Fruit fly (Drosophila melanogaster) whole organism, embryonic: ENCODE measurements around the gene Fkbp59.

ENCODE experiments used
- BtbVII ChIP-seq: fragments of 200-800 bp; sonication (Bioruptor generic); optimal IDR thresholded peaks from 3 replicates; lab custom pipeline; 2017; ENCODE audit warnings: missing biosample characterization, mild to moderate bottlenecking, missing genetic modification characterization
- CG10147 ChIP-seq: fragments of 200-800 bp; sonication (Bioruptor generic); optimal IDR thresholded peaks from 2 replicates; lab custom pipeline; 2019; ENCODE audit warnings: missing biosample characterization, mild to moderate bottlenecking, missing genetic modification characterization, moderate library complexity
- CG10274 ChIP-seq: fragments of 200-800 bp; sonication (Bioruptor generic); optimal IDR thresholded peaks from 3 replicates; lab custom pipeline; 2017; ENCODE audit warnings: missing biosample characterization, mild to moderate bottlenecking, missing genetic modification characterization
- CG11456 ChIP-seq: fragments of 200-800 bp; sonication (Bioruptor generic); IDR thresholded peaks from 3 replicates; pipeline ENCODE4 v1.3.6; 2022; ENCODE audit warnings: missing biosample characterization, missing genetic modification characterization
- CG11695 ChIP-seq: fragments of 200-800 bp; sonication (Bioruptor generic); IDR thresholded peaks from 3 replicates; pipeline ENCODE4 v1.3.6; 2022; ENCODE audit warnings: missing biosample characterization, missing genetic modification characterization
- CG12299 ChIP-seq: fragments of 200-800 bp; sonication (Bioruptor generic); optimal IDR thresholded peaks from 2 replicates; lab custom pipeline; 2018; ENCODE audit warnings: missing biosample characterization, mild to moderate bottlenecking, missing genetic modification characterization
- CG13123 ChIP-seq: fragments of 200-800 bp; sonication (Bioruptor generic); optimal IDR thresholded peaks from 2 replicates; lab custom pipeline; 2016; ENCODE audit warnings: missing biosample characterization, missing genetic modification characterization
- CG13287 ChIP-seq: fragments of 200-800 bp; sonication (Bioruptor generic); IDR thresholded peaks from 2 replicates; pipeline ENCODE4 v1.3.6; 2022; ENCODE audit warnings: missing biosample characterization, missing genetic modification characterization; ENCODE audit not compliant: partially characterized antibody
- CG13894 ChIP-seq: fragments of 200-800 bp; sonication (Bioruptor generic); optimal IDR thresholded peaks from 3 replicates; lab custom pipeline; 2018; ENCODE audit warnings: missing biosample characterization, mild to moderate bottlenecking, missing genetic modification characterization, moderate library complexity
- CG15514 ChIP-seq: fragments of 200-800 bp; sonication (Bioruptor generic); optimal IDR thresholded peaks from 3 replicates; lab custom pipeline; 2017; ENCODE audit warnings: missing biosample characterization, missing genetic modification characterization, mild to moderate bottlenecking, moderate library complexity, missing genetic modification reagents
- CG1647 ChIP-seq: fragments of 200-800 bp; sonication (Bioruptor generic); optimal IDR thresholded peaks from 3 replicates; lab custom pipeline; 2016; ENCODE audit warnings: missing biosample characterization, missing genetic modification characterization
- CG16813 ChIP-seq: fragments of 200-800 bp; sonication (Bioruptor generic); IDR thresholded peaks from 3 replicates; pipeline ENCODE4 v1.3.6; 2022; ENCODE audit warnings: missing biosample characterization, missing genetic modification characterization; ENCODE audit not compliant: partially characterized antibody
- CG2678 ChIP-seq: fragments of 200-800 bp; sonication (Bioruptor generic); optimal IDR thresholded peaks from 3 replicates; lab custom pipeline; 2019; ENCODE audit warnings: missing biosample characterization, mild to moderate bottlenecking, missing genetic modification characterization, moderate library complexity
- CG5245 ChIP-seq: fragments of 200-800 bp; sonication (Bioruptor generic); optimal IDR thresholded peaks from 3 replicates; lab custom pipeline; 2016; ENCODE audit warnings: missing biosample characterization, missing genetic modification characterization
- CG6272 ChIP-seq: fragments of 200-800 bp; sonication (Bioruptor generic); IDR thresholded peaks from 2 replicates; pipeline ENCODE4 v1.3.6; 2022; ENCODE audit warnings: missing biosample characterization, missing genetic modification characterization
- CG6683 ChIP-seq: fragments of 200-800 bp; sonication (Bioruptor generic); optimal IDR thresholded peaks from 2 replicates; lab custom pipeline; 2017; ENCODE audit warnings: missing biosample characterization, mild to moderate bottlenecking, missing genetic modification characterization, missing genetic modification reagents
- CG7786 ChIP-seq: fragments of 200-800 bp; sonication (Bioruptor generic); optimal IDR thresholded peaks from 2 replicates; lab custom pipeline; 2016; ENCODE audit warnings: missing biosample characterization, missing genetic modification characterization
- CG8924 ChIP-seq: fragments of 200-800 bp; optimal IDR thresholded peaks from 3 replicates; lab custom pipeline; 2019; ENCODE audit warnings: missing biosample characterization, mild to moderate bottlenecking, missing genetic modification characterization, moderate library complexity
- Chrac-16 ChIP-seq: fragments of 200-800 bp; sonication (Bioruptor generic); optimal IDR thresholded peaks from 3 replicates; lab custom pipeline; 2016; ENCODE audit warnings: missing biosample characterization, missing genetic modification characterization
- Dad ChIP-seq: fragments of 200-800 bp; sonication (Bioruptor generic); optimal IDR thresholded peaks from 3 replicates; lab custom pipeline; 2016; ENCODE audit warnings: missing biosample characterization, missing genetic modification characterization
- Dll ChIP-seq: fragments of 200-800 bp; sonication (Bioruptor generic); IDR thresholded peaks from 4 replicates; pipeline ENCODE4 v1.3.6; 2022; ENCODE audit warnings: missing biosample characterization, missing genetic modification characterization; ENCODE audit not compliant: partially characterized antibody
- Dp ChIP-seq: fragments of 200-800 bp; sonication (Bioruptor generic); optimal IDR thresholded peaks from 2 replicates; lab custom pipeline; 2018; ENCODE audit warnings: missing biosample characterization, mild to moderate bottlenecking, missing genetic modification characterization, moderate library complexity
- Elba2 ChIP-seq: fragments of 200-800 bp; sonication (Bioruptor generic); optimal IDR thresholded peaks from 3 replicates; lab custom pipeline; 2016; ENCODE audit warnings: missing biosample characterization, missing genetic modification characterization
- Fer2 ChIP-seq: fragments of 200-800 bp; sonication (Bioruptor generic); optimal IDR thresholded peaks from 2 replicates; lab custom pipeline; 2018; ENCODE audit warnings: missing biosample characterization, mild to moderate bottlenecking, missing genetic modification characterization, moderate library complexity
- HLH4C ChIP-seq: fragments of 200-800 bp; sonication (Bioruptor generic); IDR thresholded peaks from 3 replicates; pipeline ENCODE4 v1.3.6; 2022; ENCODE audit warnings: missing biosample characterization, missing genetic modification characterization; ENCODE audit not compliant: partially characterized antibody
- Hmr ChIP-seq: fragments of 200-800 bp; sonication (Bioruptor generic); optimal IDR thresholded peaks from 3 replicates; lab custom pipeline; 2017; ENCODE audit warnings: mild to moderate bottlenecking, missing biosample characterization, missing genetic modification reagents, missing genetic modification characterization
- Hr3 ChIP-seq: fragments of 200-800 bp; sonication (Bioruptor generic); optimal IDR thresholded peaks from 3 replicates; lab custom pipeline; 2016; ENCODE audit warnings: missing biosample characterization, missing genetic modification characterization
- MESR4 ChIP-seq: fragments of 200-800 bp; sonication (Bioruptor generic); optimal IDR thresholded peaks from 2 replicates; lab custom pipeline; 2018; ENCODE audit warnings: missing biosample characterization, mild to moderate bottlenecking, missing genetic modification characterization, moderate library complexity
- Mad ChIP-seq: fragments of 200-800 bp; sonication (Bioruptor generic); optimal IDR thresholded peaks from 2 replicates; lab custom pipeline; 2016; ENCODE audit warnings: missing biosample characterization, missing genetic modification characterization
- Opbp ChIP-seq: fragments of 200-800 bp; sonication (Bioruptor generic); IDR thresholded peaks from 3 replicates; pipeline ENCODE4 v1.3.6; 2022; ENCODE audit warnings: missing biosample characterization, missing genetic modification characterization; ENCODE audit not compliant: partially characterized antibody
- Rx ChIP-seq: fragments of 200-800 bp; sonication (Bioruptor generic); IDR thresholded peaks from 2 replicates; pipeline ENCODE4 v1.3.6; 2022; ENCODE audit warnings: missing biosample characterization, missing genetic modification characterization
- Trl ChIP-seq, 3 experiments: fragments of >200 bp in 2 of 3; fragments of 200-800 bp in 1 of 3; sonication (Bioruptor generic) in 1 of 3; optimal IDR thresholded peaks; 2 replicates in 1 of 3; 3 replicates in 2 of 3; lab custom pipeline; 2016 to 2017; ENCODE audit warnings: missing biosample characterization in 1 of 3, missing genetic modification characterization in 1 of 3
- ara ChIP-seq: fragments of 200-800 bp; sonication (Bioruptor generic); IDR thresholded peaks from 2 replicates; pipeline ENCODE4 v1.3.6; 2022; ENCODE audit warnings: missing biosample characterization, missing genetic modification characterization
- cato ChIP-seq: fragments of 200-800 bp; sonication (Bioruptor generic); optimal IDR thresholded peaks from 2 replicates; lab custom pipeline; 2016; ENCODE audit warnings: missing biosample characterization, missing genetic modification characterization, borderline replicate concordance
- dan ChIP-seq: fragments of 200-800 bp; sonication (Bioruptor generic); IDR thresholded peaks from 2 replicates; pipeline ENCODE4 v1.3.6; 2022; ENCODE audit warnings: missing biosample characterization, missing genetic modification characterization
- dpn ChIP-seq, 2 experiments: fragments of 200-800 bp; sonication (Bioruptor generic); optimal IDR thresholded peaks; 3 replicates each; lab custom pipeline; 2016; ENCODE audit warnings: missing biosample characterization in 2 of 2, missing genetic modification characterization in 2 of 2
- fd102C ChIP-seq: fragments of 200-800 bp; sonication (Bioruptor generic); optimal IDR thresholded peaks from 2 replicates; lab custom pipeline; 2018; ENCODE audit warnings: missing biosample characterization, mild to moderate bottlenecking, missing genetic modification characterization, moderate library complexity
- gcm2 ChIP-seq: fragments of 200-800 bp; sonication (Bioruptor generic); optimal IDR thresholded peaks from 2 replicates; lab custom pipeline; 2016; ENCODE audit warnings: missing biosample characterization, missing genetic modification characterization
- grn ChIP-seq: fragments of 200-800 bp; sonication (Bioruptor generic); optimal IDR thresholded peaks from 3 replicates; lab custom pipeline; 2017; ENCODE audit warnings: missing biosample characterization, missing genetic modification characterization
- gro ChIP-seq: fragments of 200-800 bp; sonication (Bioruptor generic); optimal IDR thresholded peaks from 2 replicates; lab custom pipeline; 2016; ENCODE audit warnings: missing biosample characterization, missing genetic modification characterization
- klu ChIP-seq: fragments of 200-800 bp; sonication (Bioruptor generic); IDR thresholded peaks from 2 replicates; pipeline ENCODE4 v1.3.6; 2022; ENCODE audit warnings: missing biosample characterization, missing genetic modification characterization
- lov ChIP-seq, 2 experiments: fragments of 200-800 bp in 1 of 2; fragments of >200 bp in 1 of 2; sonication (Bioruptor generic) in 1 of 2; IDR thresholded peaks in 1 of 2; optimal IDR thresholded peaks in 1 of 2; 2 replicates in 1 of 2; 3 replicates in 1 of 2; pipeline versions ENCODE4 v1.3.6 to Lab custom; 2017 to 2022; ENCODE audit warnings: missing biosample characterization in 1 of 2, missing genetic modification characterization in 1 of 2
- pum ChIP-seq: fragments of 200-800 bp; sonication (Bioruptor generic); optimal IDR thresholded peaks from 2 replicates; lab custom pipeline; 2016; ENCODE audit warnings: missing biosample characterization, missing genetic modification characterization
- sna ChIP-seq: fragments of 200-800 bp; sonication (Bioruptor generic); IDR thresholded peaks from 2 replicates; pipeline ENCODE4 v1.3.6; 2022; ENCODE audit warnings: missing biosample characterization, missing genetic modification characterization; ENCODE audit not compliant: partially characterized antibody
- sob ChIP-seq: fragments of 200-800 bp; sonication (Bioruptor generic); IDR thresholded peaks from 2 replicates; pipeline ENCODE4 v1.3.6; 2022; ENCODE audit warnings: missing biosample characterization, missing genetic modification characterization
- sr ChIP-seq: fragments of 200-800 bp; sonication (Bioruptor generic); IDR thresholded peaks from 3 replicates; pipeline ENCODE4 v1.3.6; 2022; ENCODE audit warnings: missing biosample characterization, missing genetic modification characterization
- tna ChIP-seq: fragments of 200-800 bp; sonication (Bioruptor generic); IDR thresholded peaks from 2 replicates; pipeline ENCODE4 v1.3.6; 2022; ENCODE audit warnings: missing biosample characterization, missing genetic modification characterization; ENCODE audit not compliant: partially characterized antibody
- z ChIP-seq: fragments of 200-800 bp; sonication (Bioruptor generic); IDR thresholded peaks from 3 replicates; pipeline ENCODE4 v1.3.6; 2022; ENCODE audit warnings: missing biosample characterization, missing genetic modification characterization

The Fkbp59 gene

DNA sequence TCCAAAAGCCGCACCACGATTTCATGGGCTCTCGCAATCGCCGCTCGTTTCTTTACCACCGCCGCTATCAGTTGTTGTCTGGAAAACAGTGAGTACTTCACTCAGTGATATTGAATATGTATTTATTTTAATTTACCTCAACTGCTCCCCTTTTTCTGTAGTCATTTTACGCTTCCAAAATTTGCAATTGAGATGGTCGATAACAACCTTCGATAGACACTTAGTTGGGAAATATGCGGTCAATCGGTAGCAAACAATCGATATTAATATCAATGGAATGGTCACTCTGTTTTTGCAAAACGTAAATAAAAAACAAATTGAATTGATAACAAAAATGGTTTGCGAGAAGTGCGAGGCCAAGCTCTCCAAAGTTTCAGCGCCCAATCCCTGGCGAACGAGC is 2.8 kb downstream of the Fkbp59 start, which contains the start of the genes CG34183 and CG4537 (continued):
- TF ChIP-seq Elba2 (GFP tag; lab: Kevin White, UChicago), result no peak
- no peak for TF ChIP-seq CG13894 (tag; lab: Kevin White, UChicago)
- TF ChIP-seq dpn (GFP tag; optimal IDR thresholded peaks at IDR 0.05; lab: Kevin White, UChicago), result no peak
- no peak for TF ChIP-seq pum (GFP tag; lab: Kevin White, UChicago)
- TF ChIP-seq z (GFP tag; lab: Robert Waterston, UW), result no peak
- TF ChIP-seq gro (GFP tag; lab: Kevin White, UChicago), result no peak
- TF ChIP-seq CG11456 (GFP tag; lab: Robert Waterston, UW), result no peak
- no peak for TF ChIP-seq Fer2 (tag; lab: Kevin White, UChicago)
- no peak for TF ChIP-seq sr (GFP tag; lab: Robert Waterston, UW)
- TF ChIP-seq CG1647 (GFP tag; lab: Kevin White, UChicago), result no peak
- TF ChIP-seq CG6683 (GFP tag; lab: Kevin White, UChicago), result no peak
- no peak for TF ChIP-seq Rx (GFP tag; lab: Robert Waterston, UW)
- TF ChIP-seq CG13123 (GFP tag; lab: Kevin White, UChicago), result no peak
- TF ChIP-seq cato, result no peak
- no peak for TF ChIP-seq fd102C (GFP tag; lab: Kevin White, UChicago)
- no peak for TF ChIP-seq klu (GFP tag; lab: Robert Waterston, UW)
- no peak for TF ChIP-seq ara (GFP tag; lab: Robert Waterston, UW)

DNA sequence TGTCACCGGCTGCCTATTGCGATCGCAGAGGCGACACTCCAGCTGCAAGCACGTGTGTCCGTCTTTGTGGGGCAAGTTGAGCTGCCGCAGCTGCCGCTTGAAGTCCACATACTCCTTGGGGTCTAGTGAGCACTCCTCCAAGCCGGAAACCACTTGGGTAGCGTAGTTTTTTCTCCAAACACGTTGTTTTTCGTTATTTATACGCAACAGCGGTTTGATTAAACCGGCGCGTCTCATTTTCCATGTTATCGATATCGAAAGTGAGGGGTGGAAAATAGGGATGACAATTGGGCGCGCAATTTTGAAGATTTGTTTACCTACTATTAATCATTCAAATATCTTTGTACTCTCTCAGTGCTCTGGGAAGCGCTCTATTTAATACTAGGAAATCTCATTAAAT is 5.4 kb downstream of the Fkbp59 start, which contains the start of gene mtDNA-helicase:
TSS of gene mtDNA-helicase (minus strand) at position 264 of the 400 bp plus-strand sequence.
- no peak for TF ChIP-seq dan
- TF ChIP-seq CG15514, result peak; percentile 5
- no peak for TF ChIP-seq CG8924
- no peak for TF ChIP-seq Hmr (GFP tag; lab: Kevin White, UChicago)
- no peak for TF ChIP-seq CG10147
- peak; percentile 38; the same call in 1 of the 2 replicates for TF ChIP-seq klu (GFP tag; lab: Robert Waterston, UW)
- peak; percentile 57; the same call in 1 of the 3 replicates for TF ChIP-seq Opbp
- peak; percentile 86 for TF ChIP-seq Dp (GFP tag; lab: Kevin White, UChicago)
- TF ChIP-seq Hr3 (GFP tag; lab: Kevin White, UChicago), result no peak
- no peak for TF ChIP-seq sob (GFP tag; lab: Robert Waterston, UW)
- no peak for TF ChIP-seq Mad (GFP tag; lab: Kevin White, UChicago)
- no peak for TF ChIP-seq CG11695
- TF ChIP-seq Dad, result no peak
- TF ChIP-seq tna (GFP tag; lab: Robert Waterston, UW), result peak; percentile 51
- no peak for TF ChIP-seq Chrac-16 (GFP tag; lab: Kevin White, UChicago)
- TF ChIP-seq CG10274 (GFP tag; lab: Kevin White, UChicago), result no peak
- peak; percentile 38; the same call in 1 of the 3 replicates for TF ChIP-seq CG16813
- TF ChIP-seq lov (optimal IDR thresholded peaks at IDR 0.05; lab: Kevin White, UChicago), result no peak
- no peak for TF ChIP-seq lov (GFP tag; IDR thresholded peaks at IDR 0.05; lab: Robert Waterston, UW)
- peak; percentile 59 for TF ChIP-seq HLH4C (GFP tag; lab: Robert Waterston, UW)
- TF ChIP-seq BtbVII, result no peak
- no peak for TF ChIP-seq grn
- peak; percentile 52 for TF ChIP-seq MESR4 (GFP tag; lab: Kevin White, UChicago)
- no peak for TF ChIP-seq gcm2 (GFP tag; lab: Kevin White, UChicago)
- peak; percentile 61; the same call in 1 of the 2 replicates for TF ChIP-seq sna (GFP tag; lab: Robert Waterston, UW)
- no peak for TF ChIP-seq CG7786 (GFP tag; lab: Kevin White, UChicago)
- peak; percentile 72; the same call in 3 of the 4 replicates for TF ChIP-seq Dll
- no peak for TF ChIP-seq CG5245
- peak; percentile 65 for TF ChIP-seq CG13287 (GFP tag; lab: Robert Waterston, UW)
- no peak for TF ChIP-seq CG12299 (tag; lab: Kevin White, UChicago)
- no peak for TF ChIP-seq CG6272 (GFP tag; lab: Robert Waterston, UW)
- no peak for TF ChIP-seq Trl (optimal IDR thresholded peaks at IDR 0.05; lab: Kevin White, UChicago)
- no peak for TF ChIP-seq Trl (GFP tag; optimal IDR thresholded peaks at IDR 0.05; lab: Kevin White, UChicago)
- no peak for TF ChIP-seq CG2678 (tag; lab: Kevin White, UChicago)
- no peak for TF ChIP-seq gro (GFP tag; lab: Kevin White, UChicago)
